Worm (Caenorhabditis elegans) whole organism, L1 larva: Measurements from ENCODE around the gene C18A11.1.

ENCODE experiments used
- elt-3 ChIP-seq, 6 experiments: fragments of 150-350 bp in 1 of 6; sonication (generic microtip); optimal IDR thresholded peaks; 2 replicates each; lab custom pipeline; 2017 to 2018; ENCODE audit warnings: missing biosample characterization in 6 of 6, missing genetic modification characterization in 6 of 6, inconsistent platforms in 1 of 6
- fkh-10 ChIP-seq: sonication (generic microtip); optimal IDR thresholded peaks from 2 replicates; lab custom pipeline; 2017; ENCODE audit warnings: missing biosample characterization, missing genetic modification reagents, missing genetic modification characterization
- hpl-2 ChIP-seq: fragments of 150-350 bp; optimal IDR thresholded peaks from 2 replicates; lab custom pipeline; 2014; ENCODE audit warnings: missing biosample characterization, missing genetic modification reagents, missing genetic modification characterization
- lin-39 ChIP-seq: fragments of 150-350 bp; optimal IDR thresholded peaks from 2 replicates; lab custom pipeline; 2014; ENCODE audit warnings: missing biosample characterization, missing genetic modification reagents, missing genetic modification characterization
- nhr-11 ChIP-seq: fragments of 150-350 bp; optimal IDR thresholded peaks from 2 replicates; lab custom pipeline; 2014; ENCODE audit warnings: missing biosample characterization, missing genetic modification characterization
- pag-3 ChIP-seq: sonication (generic microtip); optimal IDR thresholded peaks from 2 replicates; lab custom pipeline; 2017; ENCODE audit warnings: missing genetic modification characterization, mild to moderate bottlenecking, missing compliant biosample characterization, antibody characterized with exemption, borderline replicate concordance; ENCODE audit not compliant: insufficient read depth
- unc-62 ChIP-seq: fragments of 150-350 bp; optimal IDR thresholded peaks from 2 replicates; lab custom pipeline; 2014; ENCODE audit warnings: missing biosample characterization, missing genetic modification reagents, missing genetic modification characterization
- zip-4 ChIP-seq: fragments of 200-800 bp; sonication (Bioruptor generic); optimal IDR thresholded peaks from 2 replicates; lab custom pipeline; 2018; ENCODE audit warnings: mild to moderate bottlenecking, missing genetic modification characterization, moderate library complexity, missing compliant biosample characterization

DNA sequence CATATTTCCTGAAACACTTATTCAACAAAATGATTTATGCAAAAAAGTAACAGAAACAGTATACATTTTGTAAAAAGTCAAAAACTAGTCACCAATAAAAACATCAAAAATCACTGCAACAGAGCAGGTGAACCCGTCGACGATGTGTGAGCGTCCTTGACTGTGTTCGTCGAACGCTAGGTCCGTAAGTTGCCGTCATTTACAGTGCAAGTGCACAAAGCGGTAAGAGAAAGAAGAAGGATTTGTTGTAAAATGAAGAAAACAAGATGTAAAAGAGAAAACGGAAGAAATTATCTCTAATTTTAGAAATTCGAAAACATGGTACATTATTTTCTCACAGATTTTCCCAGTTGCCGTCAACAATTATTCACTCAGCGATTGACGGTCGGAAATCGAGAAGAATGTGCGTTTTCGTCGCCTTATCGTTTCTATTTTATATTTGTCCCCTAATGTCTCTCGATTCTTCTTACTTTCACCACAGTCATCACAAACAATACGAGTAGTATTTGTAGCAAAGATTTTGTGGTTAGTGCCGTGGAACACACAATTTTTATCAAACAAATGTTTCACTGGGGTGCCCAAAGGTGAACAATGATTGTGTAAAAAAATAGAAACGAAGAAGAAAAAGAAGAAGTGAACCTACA, 20.3 kb downstream of the C18A11.1 start:
- TF ChIP-seq hpl-2 (GFP tag; lab: Kevin White, UChicago) (no peak), elt-3 (tag; optimal IDR thresholded peaks at IDR 0.05; lab: Kevin White, UChicago) (peak in 2 of 6 experiments; percentile 4 to 78), zip-4 (GFP tag; lab: Kevin White, UChicago) (no peak), lin-39 (no peak), pag-3 (tag; lab: Kevin White, UChicago) (no peak), fkh-10 (GFP tag; lab: Kevin White, UChicago) (no peak), unc-62 (GFP tag; lab: Kevin White, UChicago) (no peak), nhr-11 (tag; lab: Kevin White, UChicago) (no peak)
